Worm (Caenorhabditis elegans) whole organism, young adult: ENCODE measurements around the gene T16G12.12.

Source experiments
- B0019.2 ChIP-seq: fragments of 200-800 bp; sonication (Bioruptor generic); conservative IDR thresholded peaks from 2 replicates; pipeline ENCODE4 v1.3.6; 2022; ENCODE audit warnings: missing genetic modification reagents, missing genetic modification characterization, missing compliant biosample characterization
- F52B5.7 ChIP-seq: sonication (generic microtip); optimal IDR thresholded peaks from 2 replicates; lab custom pipeline; 2016; ENCODE audit warnings: mild to moderate bottlenecking, missing genetic modification characterization, missing compliant biosample characterization
- atf-7 ChIP-seq: sonication (generic microtip); optimal IDR thresholded peaks from 2 replicates; lab custom pipeline; 2017; ENCODE audit warnings: mild to moderate bottlenecking, missing genetic modification characterization, missing compliant biosample characterization
- lsl-1 ChIP-seq: fragments of 200-800 bp; sonication (Bioruptor generic); optimal IDR thresholded peaks from 2 replicates; lab custom pipeline; 2018; ENCODE audit warnings: mild to moderate bottlenecking, missing genetic modification characterization, moderate library complexity, missing compliant biosample characterization
- nhr-80 ChIP-seq: sonication (generic microtip); optimal IDR thresholded peaks from 2 replicates; lab custom pipeline; 2016; ENCODE audit warnings: missing genetic modification characterization, missing compliant biosample characterization
- ztf-18 ChIP-seq: sonication (generic microtip); optimal IDR thresholded peaks from 2 replicates; lab custom pipeline; 2016; ENCODE audit warnings: missing genotype, mild to moderate bottlenecking, missing genetic modification characterization, missing compliant biosample characterization

DNA sequence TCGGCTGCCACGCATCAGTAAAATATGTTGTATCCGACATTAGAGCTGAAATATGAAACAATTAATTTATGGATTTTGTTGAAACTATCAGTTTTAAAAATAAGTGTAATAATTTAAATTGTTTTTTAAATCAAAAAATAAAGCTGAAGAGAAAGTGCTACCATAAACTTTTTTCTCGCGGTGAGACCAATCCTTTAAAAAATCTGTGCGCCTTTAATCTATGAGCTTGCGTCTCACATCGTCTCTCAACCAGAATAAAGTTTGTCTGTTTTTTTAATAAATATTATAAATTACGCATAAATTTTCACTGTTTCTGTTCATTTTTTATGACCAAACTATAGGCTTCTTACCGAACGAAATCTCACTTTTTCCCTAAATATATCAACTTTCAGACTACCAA lies 29.8 kb downstream of the T16G12.12 start, which contains the start of gene T16H12.3:
- TF ChIP-seq F52B5.7 (no peak), nhr-80 (tag; lab: Kevin White, UChicago) (no peak), lsl-1 (GFP tag; lab: Kevin White, UChicago) (peak; percentile 67), atf-7 (no peak), B0019.2 (no peak), ztf-18 (tag; lab: Kevin White, UChicago) (no peak)
